Worm (Caenorhabditis elegans): ENCODE data around the gene pyt-1.

DNA sequence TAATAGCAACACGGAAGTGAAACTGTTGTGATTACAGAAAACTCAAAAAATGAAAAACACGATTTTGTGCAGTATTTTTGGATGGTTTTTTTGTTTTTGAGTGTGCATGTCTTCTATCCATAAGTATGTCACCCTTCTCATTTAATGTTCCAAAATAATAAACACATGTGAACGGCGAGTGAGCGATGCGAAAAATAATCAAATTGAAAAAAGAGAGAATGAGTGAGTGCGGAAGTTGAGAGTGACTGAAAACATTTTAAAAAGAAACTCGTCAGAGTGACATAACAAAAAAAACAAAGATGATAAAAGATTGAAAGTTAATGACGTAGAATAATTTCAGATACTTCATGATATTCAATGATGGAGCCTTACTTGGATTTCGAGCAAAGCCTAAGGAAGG, 20.4 kb upstream of the pyt-1 start:
- TF ChIP-seq pes-1 (GFP tag; IDR thresholded peaks at IDR 0.05) (no peak), ama-1 (optimal IDR thresholded peaks at IDR 0.05) (no peak), ceh-13 (GFP tag; optimal IDR thresholded peaks at IDR 0.05) (no peak), ceh-36 (tag; optimal IDR thresholded peaks at IDR 0.05) (no peak), hmbx-1 (tag; optimal IDR thresholded peaks at IDR 0.05) (no peak), tbx-37 (GFP tag; conservative IDR thresholded peaks at IDR 0.05) (no peak), hnd-1 (tag; optimal IDR thresholded peaks at IDR 0.05) (no peak), flt-1 (GFP tag; IDR thresholded peaks at IDR 0.05) (no peak)

Measured in whole organism, early embryonic.